Worm (Caenorhabditis elegans) whole organism, L3 larva: ENCODE data around the gene B0454.6.

Experiments
- elt-2 ChIP-seq: sonication (generic microtip); optimal IDR thresholded peaks from 2 replicates; lab custom pipeline; 2016; ENCODE audit warnings: missing genetic modification reagents, mild to moderate bottlenecking, missing genetic modification characterization, missing compliant biosample characterization
- elt-3 ChIP-seq, 3 experiments: fragments of 150-350 bp in 1 of 3; sonication (generic microtip) in 2 of 3; optimal IDR thresholded peaks; 2 replicates in 2 of 3; 4 replicates in 1 of 3; lab custom pipeline; 2014 to 2017; ENCODE audit warnings: missing biosample characterization in 3 of 3, missing genetic modification characterization in 3 of 3
- fkh-2 ChIP-seq: fragments of 150-350 bp; optimal IDR thresholded peaks from 2 replicates; lab custom pipeline; 2014; ENCODE audit warnings: missing biosample characterization, missing genetic modification reagents, missing genetic modification characterization
- fos-1 ChIP-seq: fragments of 150-350 bp; optimal IDR thresholded peaks from 2 replicates; lab custom pipeline; 2014; ENCODE audit warnings: missing biosample characterization, missing genetic modification characterization
- jun-1 ChIP-seq: fragments of 150-350 bp; optimal IDR thresholded peaks from 2 replicates; lab custom pipeline; 2014; ENCODE audit warnings: missing biosample characterization, missing genetic modification reagents, missing genetic modification characterization
- mdl-1 ChIP-seq: fragments of 150-350 bp; optimal IDR thresholded peaks from 2 replicates; lab custom pipeline; 2014; ENCODE audit warnings: missing biosample characterization, missing genetic modification characterization
- pha-4 ChIP-seq: fragments of 150-350 bp; optimal IDR thresholded peaks from 2 replicates; lab custom pipeline; 2014; ENCODE audit warnings: missing biosample characterization, missing genetic modification reagents, missing genetic modification characterization
- snpc-4 ChIP-seq: fragments of 150-350 bp; optimal IDR thresholded peaks from 2 replicates; lab custom pipeline; 2014; ENCODE audit warnings: missing biosample characterization, missing genetic modification characterization
- unc-62 ChIP-seq: fragments of 150-350 bp; sonication (generic microtip); optimal IDR thresholded peaks from 4 replicates; lab custom pipeline; 2014; ENCODE audit warnings: missing biosample characterization, missing genetic modification reagents, missing genetic modification characterization
- ztf-11 ChIP-seq: fragments of 150-350 bp; optimal IDR thresholded peaks from 2 replicates; lab custom pipeline; 2014; ENCODE audit warnings: missing biosample characterization, missing genetic modification characterization
- ztf-4 ChIP-seq: fragments of 150-350 bp; optimal IDR thresholded peaks from 2 replicates; lab custom pipeline; 2014; ENCODE audit warnings: missing biosample characterization, missing genetic modification characterization

DNA sequence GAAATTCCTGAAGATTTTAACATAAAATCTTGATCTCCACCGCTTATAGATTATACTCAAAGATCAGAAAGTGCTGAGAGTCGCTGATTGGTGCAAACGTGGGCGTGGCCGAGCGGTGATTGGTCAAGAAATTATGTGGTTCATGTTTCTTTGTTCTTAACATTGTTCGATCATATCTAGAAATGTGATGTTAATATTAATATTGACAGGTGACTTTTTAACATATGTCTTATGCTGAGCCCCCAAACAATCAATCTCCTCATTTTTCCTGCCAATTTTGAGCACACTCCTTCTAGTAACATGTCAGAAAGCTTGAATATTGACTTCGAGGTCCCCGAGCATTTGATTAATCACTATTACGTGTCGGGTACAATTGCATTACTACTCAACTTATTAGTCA is 11.4 kb downstream of the B0454.6 start, which contains the start of gene sri-29:
- no peak for TF ChIP-seq snpc-4 (tag; lab: Kevin White, UChicago)
- no peak for TF ChIP-seq mdl-1
- TF ChIP-seq ztf-4 (tag; lab: Kevin White, UChicago), result no peak
- no peak for TF ChIP-seq ztf-11 (tag; lab: Kevin White, UChicago)
- no peak for TF ChIP-seq unc-62 (GFP tag; lab: Kevin White, UChicago)
- no peak for TF ChIP-seq elt-3 (tag; optimal IDR thresholded peaks at IDR 0.05; lab: Kevin White, UChicago)
- TF ChIP-seq fos-1 (tag; lab: Kevin White, UChicago), result no peak
- TF ChIP-seq fkh-2 (tag; lab: Kevin White, UChicago), result no peak
- no peak for TF ChIP-seq jun-1 (tag; lab: Kevin White, UChicago)
- TF ChIP-seq elt-2 (tag; lab: Kevin White, UChicago), result no peak
- no peak for TF ChIP-seq pha-4
